Worm (Caenorhabditis elegans) whole organism, L3 larva: ENCODE results near the gene C44C10.15.
A peak's percentile ranks its signal among the peaks of the same experiment; 100 is the strongest.

Experiments
- R02D3.7 ChIP-seq: fragments of 150-350 bp; optimal IDR thresholded peaks from 2 replicates; lab custom pipeline; 2014; ENCODE audit warnings: missing biosample characterization, missing genetic modification characterization
- ZK546.5 ChIP-seq: sonication (generic microtip); optimal IDR thresholded peaks from 2 replicates; lab custom pipeline; 2017; ENCODE audit warnings: missing biosample characterization, missing genetic modification characterization
- aly-2 ChIP-seq: fragments of 150-350 bp; optimal IDR thresholded peaks from 2 replicates; lab custom pipeline; 2014; ENCODE audit warnings: missing biosample characterization, missing genetic modification characterization
- ama-1 ChIP-seq: fragments of 150-350 bp; optimal IDR thresholded peaks from 2 replicates; lab custom pipeline; 2018
- ceh-16 ChIP-seq: sonication (generic microtip); optimal IDR thresholded peaks from 2 replicates; lab custom pipeline; 2017; ENCODE audit warnings: missing biosample characterization, missing genetic modification characterization
- ceh-28 ChIP-seq: fragments of 150-350 bp; optimal IDR thresholded peaks from 2 replicates; lab custom pipeline; 2014; ENCODE audit warnings: missing biosample characterization, missing genetic modification reagents, missing genetic modification characterization
- ceh-82 ChIP-seq: fragments of 150-350 bp; optimal IDR thresholded peaks from 2 replicates; lab custom pipeline; 2014; ENCODE audit warnings: missing biosample characterization, missing genetic modification characterization
- ceh-9 ChIP-seq: sonication (generic microtip); optimal IDR thresholded peaks from 2 replicates; lab custom pipeline; 2018; ENCODE audit warnings: missing biosample characterization, missing genetic modification characterization
- egl-27 ChIP-seq: sonication (generic microtip); optimal IDR thresholded peaks from 4 replicates; lab custom pipeline; 2017; ENCODE audit warnings: missing biosample characterization, missing genetic modification reagents, missing genetic modification characterization
- egl-5 ChIP-seq: fragments of 150-350 bp; optimal IDR thresholded peaks from 2 replicates; lab custom pipeline; 2017; ENCODE audit warnings: missing biosample characterization, missing genetic modification reagents, missing genetic modification characterization, inconsistent platforms
- elt-1 ChIP-seq: fragments of 150-350 bp; optimal IDR thresholded peaks from 2 replicates; lab custom pipeline; 2014; ENCODE audit warnings: missing biosample characterization, missing genetic modification characterization
- elt-2 ChIP-seq: sonication (generic microtip); optimal IDR thresholded peaks from 2 replicates; lab custom pipeline; 2016; ENCODE audit warnings: missing genetic modification reagents, mild to moderate bottlenecking, missing genetic modification characterization, missing compliant biosample characterization
- eor-1 ChIP-seq, 2 experiments: fragments of 150-350 bp; optimal IDR thresholded peaks; 2 replicates each; lab custom pipeline; 2014 to 2018; ENCODE audit warnings: missing biosample characterization in 2 of 2, missing genetic modification characterization in 2 of 2
- hmg-11 ChIP-seq: sonication (generic microtip); optimal IDR thresholded peaks from 2 replicates; lab custom pipeline; 2016; ENCODE audit warnings: missing genetic modification characterization, missing compliant biosample characterization
- jun-1 ChIP-seq: fragments of 150-350 bp; optimal IDR thresholded peaks from 2 replicates; lab custom pipeline; 2014; ENCODE audit warnings: missing biosample characterization, missing genetic modification reagents, missing genetic modification characterization
- lin-15B ChIP-seq: fragments of 150-350 bp; optimal IDR thresholded peaks from 2 replicates; lab custom pipeline; 2014; ENCODE audit warnings: missing biosample characterization, missing genetic modification characterization
- lsy-12 ChIP-seq: sonication (generic microtip); optimal IDR thresholded peaks from 2 replicates; lab custom pipeline; 2016; ENCODE audit warnings: mild to moderate bottlenecking, missing genetic modification characterization, missing compliant biosample characterization
- mml-1 ChIP-seq: fragments of 150-350 bp; sonication (generic microtip); optimal IDR thresholded peaks from 3 replicates; lab custom pipeline; 2014; ENCODE audit warnings: missing biosample characterization, missing genetic modification characterization
- nfya-1 ChIP-seq: sonication (generic microtip); optimal IDR thresholded peaks from 2 replicates; lab custom pipeline; 2017; ENCODE audit warnings: missing genetic modification characterization, mild to moderate bottlenecking, missing compliant biosample characterization, antibody characterized with exemption, moderate library complexity; ENCODE audit not compliant: insufficient read depth
- nhr-11 ChIP-seq: fragments of 150-350 bp; optimal IDR thresholded peaks from 2 replicates; lab custom pipeline; 2014; ENCODE audit warnings: missing biosample characterization, missing genetic modification characterization
- nhr-12 ChIP-seq: fragments of 150-350 bp; optimal IDR thresholded peaks from 2 replicates; lab custom pipeline; 2014; ENCODE audit warnings: missing biosample characterization, missing genetic modification characterization
- nhr-25 ChIP-seq: sonication (generic microtip); optimal IDR thresholded peaks from 2 replicates; lab custom pipeline; 2017; ENCODE audit warnings: missing biosample characterization, missing genetic modification characterization
- nhr-28 ChIP-seq: fragments of 150-350 bp; optimal IDR thresholded peaks from 2 replicates; lab custom pipeline; 2014; ENCODE audit warnings: missing biosample characterization, missing genetic modification characterization
- nhr-67 ChIP-seq: fragments of 150-350 bp; optimal IDR thresholded peaks from 2 replicates; lab custom pipeline; 2014; ENCODE audit warnings: missing biosample characterization, missing genetic modification characterization
- nhr-76 ChIP-seq: fragments of 150-350 bp; sonication (generic microtip); optimal IDR thresholded peaks from 5 replicates; lab custom pipeline; 2014; ENCODE audit warnings: missing biosample characterization, missing genetic modification characterization
- pha-4 ChIP-seq: fragments of 150-350 bp; optimal IDR thresholded peaks from 2 replicates; lab custom pipeline; 2014; ENCODE audit warnings: missing biosample characterization, missing genetic modification reagents, missing genetic modification characterization
- pqm-1 ChIP-seq: fragments of 150-350 bp; optimal IDR thresholded peaks from 2 replicates; lab custom pipeline; 2017; ENCODE audit warnings: missing biosample characterization, missing genetic modification characterization, inconsistent platforms
- skn-1 ChIP-seq: fragments of 150-350 bp; optimal IDR thresholded peaks from 2 replicates; lab custom pipeline; 2014; ENCODE audit warnings: missing biosample characterization, missing genetic modification characterization
- snpc-4 ChIP-seq: fragments of 150-350 bp; optimal IDR thresholded peaks from 2 replicates; lab custom pipeline; 2014; ENCODE audit warnings: missing biosample characterization, missing genetic modification characterization
- tbx-2 ChIP-seq: sonication (generic microtip); optimal IDR thresholded peaks from 2 replicates; lab custom pipeline; 2016; ENCODE audit warnings: mild to moderate bottlenecking, missing genetic modification characterization, missing compliant biosample characterization
- unc-39 ChIP-seq: sonication (generic microtip); optimal IDR thresholded peaks from 4 replicates; lab custom pipeline; 2017; ENCODE audit warnings: missing biosample characterization, missing genetic modification characterization
- ztf-11 ChIP-seq: fragments of 150-350 bp; optimal IDR thresholded peaks from 2 replicates; lab custom pipeline; 2014; ENCODE audit warnings: missing biosample characterization, missing genetic modification characterization

C44C10.15 gene

DNA sequence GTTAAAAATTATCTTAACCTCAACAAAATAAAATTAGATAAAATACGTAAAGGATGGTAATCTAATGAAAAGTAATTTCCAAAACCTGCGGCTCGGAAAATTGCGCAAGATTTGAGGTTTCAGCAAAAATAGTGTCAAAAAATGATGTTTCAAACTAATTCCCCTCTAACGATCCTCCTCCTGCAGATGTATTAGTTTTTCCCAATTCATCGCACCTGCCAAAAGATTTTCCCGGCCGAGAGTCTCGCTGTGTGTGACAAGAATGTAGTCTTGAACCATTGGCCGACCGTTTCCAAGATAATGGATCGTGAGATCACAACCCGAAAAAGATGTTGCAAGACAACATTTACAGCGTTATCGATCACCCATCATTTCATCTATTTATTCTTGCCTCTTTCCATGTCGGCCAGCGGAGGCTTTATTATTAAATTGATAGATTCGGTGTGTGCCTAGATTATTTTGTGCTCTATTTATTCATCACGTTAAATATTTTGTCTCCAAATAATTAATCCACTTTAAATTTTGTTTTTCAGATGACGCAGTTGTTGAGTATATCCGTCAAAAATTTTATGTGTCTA lies 10.1 kb downstream of the C44C10.15 start, which contains the start of the genes C44C10.10 and C44C10.5:
TSS of gene C44C10.10 (plus strand) at position 301 of the 578 bp plus-strand sequence.
TSS of gene C44C10.5 (plus strand) at position 528 of the 578 bp plus-strand sequence.
- TF ChIP-seq egl-27 (tag; lab: Kevin White, UChicago): no peak
- TF ChIP-seq aly-2 (tag; lab: Kevin White, UChicago): no peak
- no peak for TF ChIP-seq ceh-28 (tag; lab: Kevin White, UChicago)
- TF ChIP-seq ZK546.5 (tag; lab: Kevin White, UChicago): no peak
- TF ChIP-seq skn-1: no peak
- no peak for TF ChIP-seq ztf-11 (tag; lab: Kevin White, UChicago)
- TF ChIP-seq eor-1 (tag; optimal IDR thresholded peaks at IDR 0.05; lab: Kevin White, UChicago): no peak
- no peak for TF ChIP-seq ceh-82 (tag; lab: Kevin White, UChicago)
- no peak for TF ChIP-seq snpc-4
- TF ChIP-seq ceh-16 (tag; lab: Kevin White, UChicago): no peak
- TF ChIP-seq pha-4 (tag; lab: Kevin White, UChicago): no peak
- TF ChIP-seq elt-1 (tag; lab: Kevin White, UChicago): no peak
- no peak for TF ChIP-seq nhr-76
- no peak for TF ChIP-seq nhr-12 (tag; lab: Kevin White, UChicago)
- TF ChIP-seq jun-1: no peak
- TF ChIP-seq nfya-1 (tag; lab: Kevin White, UChicago): no peak
- no peak for TF ChIP-seq nhr-11

DNA sequence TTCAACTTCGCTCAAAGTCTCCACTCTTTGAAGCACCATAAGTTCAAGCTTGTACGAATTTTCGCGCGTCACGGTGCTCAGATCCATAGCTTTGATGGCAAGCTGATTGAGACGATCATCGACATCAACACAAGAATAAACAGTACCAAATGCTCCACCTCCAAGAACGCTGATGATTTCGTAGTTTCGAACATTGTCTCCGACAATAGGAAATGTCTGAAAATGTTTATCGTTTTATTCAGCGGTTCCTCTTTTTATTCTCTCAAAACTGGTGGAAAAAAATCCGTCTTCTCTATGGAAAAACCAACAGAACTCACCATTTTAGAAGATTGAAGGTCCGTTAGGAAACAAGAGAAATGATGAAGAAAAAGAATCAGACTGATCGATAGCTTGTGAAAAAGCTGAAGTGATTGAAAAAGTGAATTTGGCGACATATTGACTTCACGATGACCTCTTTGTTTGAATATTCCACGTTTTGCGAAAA lies 12.3 kb downstream of the C44C10.15 start, which contains the start of gene C44C10.7:
TSS of gene C44C10.7 (minus strand) at position 434 of the 484 bp plus-strand sequence.
- TF ChIP-seq mml-1 (no peak), ztf-11 (tag; lab: Kevin White, UChicago) (no peak), pha-4 (tag; lab: Kevin White, UChicago) (no peak), nhr-67 (tag; lab: Kevin White, UChicago) (no peak), nhr-76 (no peak), nfya-1 (tag; lab: Kevin White, UChicago) (no peak), ceh-16 (tag; lab: Kevin White, UChicago) (no peak), snpc-4 (no peak), egl-5 (tag; lab: Kevin White, UChicago) (no peak), elt-1 (tag; lab: Kevin White, UChicago) (no peak), skn-1 (no peak), aly-2 (tag; lab: Kevin White, UChicago) (no peak), elt-2 (tag; lab: Kevin White, UChicago) (no peak), lin-15B (no peak), lsy-12 (tag; lab: Kevin White, UChicago) (no peak), ceh-28 (tag; lab: Kevin White, UChicago) (no peak), nhr-28 (tag; lab: Kevin White, UChicago) (no peak), unc-39 (no peak), nhr-25 (tag; lab: Kevin White, UChicago) (no peak)

DNA sequence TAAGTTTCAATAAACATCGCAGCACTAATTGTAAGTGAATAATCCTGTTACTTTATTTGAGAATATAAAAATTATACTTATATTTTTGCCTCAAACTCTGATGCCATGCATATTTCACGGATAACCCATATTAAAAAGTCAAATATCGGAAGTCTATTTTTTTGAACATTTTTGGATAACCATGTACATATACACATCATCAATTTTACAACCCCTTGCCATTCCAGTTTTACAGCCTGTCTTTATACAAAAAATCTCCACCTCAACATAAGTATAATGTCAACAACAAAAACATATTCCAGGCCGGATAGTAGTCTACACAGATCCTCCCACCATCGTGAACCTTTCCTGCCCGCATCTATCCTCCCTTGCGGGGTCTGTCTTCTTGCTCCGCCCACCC lies 15.9 kb downstream of the C44C10.15 start, which contains the start of gene hnd-1:
TSS of gene hnd-1 (plus strand) at position 301 of the 400 bp plus-strand sequence.
- TF ChIP-seq nhr-11: no peak
- no peak for TF ChIP-seq R02D3.7 (tag; lab: Kevin White, UChicago)
- no peak for TF ChIP-seq lin-15B
- no peak for TF ChIP-seq pqm-1 (tag; lab: Kevin White, UChicago)
- TF ChIP-seq mml-1: no peak
- no peak for TF ChIP-seq aly-2 (tag; lab: Kevin White, UChicago)
- no peak for TF ChIP-seq ama-1
- no peak for TF ChIP-seq nhr-25 (tag; lab: Kevin White, UChicago)
- TF ChIP-seq nhr-12 (tag; lab: Kevin White, UChicago): no peak
- no peak for TF ChIP-seq nhr-76
- no peak for TF ChIP-seq nfya-1 (tag; lab: Kevin White, UChicago)
- no peak for TF ChIP-seq ceh-9 (tag; lab: Kevin White, UChicago)
- no peak for TF ChIP-seq snpc-4

DNA sequence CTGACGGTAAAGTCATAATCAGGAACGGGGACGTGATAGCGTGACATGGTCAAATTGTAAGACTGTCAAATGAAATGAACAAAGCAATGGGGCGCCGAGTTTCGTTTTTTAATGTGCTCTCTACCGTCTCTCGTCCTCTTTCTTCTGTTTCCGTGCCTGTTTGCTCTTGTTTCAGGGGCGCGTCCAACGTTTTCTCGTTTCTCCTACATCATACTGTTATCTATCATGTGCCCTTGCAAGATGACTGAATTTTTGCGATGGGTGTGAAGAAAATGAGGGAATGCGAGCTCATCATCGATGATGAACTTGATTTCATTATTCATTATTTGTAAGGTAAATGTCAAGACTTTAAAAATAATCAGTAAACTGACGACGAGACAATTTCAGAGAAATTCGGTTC lies 19.3 kb downstream of the C44C10.15 start, which contains the start of gene T04F8.7:
TSS of gene T04F8.7 (minus strand) at position 130 of the 400 bp plus-strand sequence.
- TF ChIP-seq hmg-11 (tag; lab: Kevin White, UChicago) (no peak), elt-1 (tag; lab: Kevin White, UChicago) (no peak), pqm-1 (tag; lab: Kevin White, UChicago) (peak; percentile 79), tbx-2 (tag; lab: Kevin White, UChicago) (no peak), jun-1 (peak; percentile 15), elt-2 (tag; lab: Kevin White, UChicago) (peak; percentile 91)
